Worm (Caenorhabditis elegans): ENCODE data around the gene tofu-6.

- TF ChIP-seq hlh-1 (tag; optimal IDR thresholded peaks at IDR 0.05) (peak; percentile 74), lin-13 (tag; optimal IDR thresholded peaks at IDR 0.05) (no peak), unc-62 (GFP tag; optimal IDR thresholded peaks at IDR 0.05) (no peak), unc-39 (tag; optimal IDR thresholded peaks at IDR 0.05) (no peak), tbx-8 (GFP tag; optimal IDR thresholded peaks at IDR 0.05) (no peak), lsy-2 (tag; optimal IDR thresholded peaks at IDR 0.05) (no peak), elt-1 (tag; optimal IDR thresholded peaks at IDR 0.05; ENCODE audit: borderline replicate concordance, insufficient read depth) (no peak)
Measured at ce11 chrII:5465729-5466408, 44.8 kb downstream of the tofu-6 start, which contains the start of gene clr-1.
